Worm (Caenorhabditis elegans): ENCODE results near the gene folt-3.

- no peak for TF ChIP-seq ZK546.5 (tag; optimal IDR thresholded peaks at IDR 0.05)
- no peak for TF ChIP-seq unc-39 (tag; optimal IDR thresholded peaks at IDR 0.05)
- no peak for TF ChIP-seq ces-1 (GFP tag; optimal IDR thresholded peaks at IDR 0.05)
- no peak for TF ChIP-seq pha-4 (GFP tag; IDR thresholded peaks at IDR 0.05)
- no peak for TF ChIP-seq pha-4 (tag; optimal IDR thresholded peaks at IDR 0.05)
- no peak for TF ChIP-seq lin-29 (GFP tag; IDR thresholded peaks at IDR 0.05)
These were observed 2.5 kb upstream of the folt-3 start, which contains the start of gene clec-215 for ce11 chrV:7612044-7612443.

Data from whole organism, L4 larva.